Fruit fly (Drosophila melanogaster): Measurements from ENCODE around the gene GstD7.

Gene GstD7

dm6 chr3R:12385949-12386348 lies 7.6 kb downstream of the GstD7 start, which contains the start of gene Sol1:
TSS of gene Sol1 (plus strand) at chr3R:12386249.
- no peak for TF ChIP-seq CG17801 (GFP tag; optimal IDR thresholded peaks at IDR 0.05; ENCODE audit: partially characterized antibody)

dm6 chr3R:12386965-12387364 lies 8.7 kb downstream of the GstD7 start, which contains the start of gene CG33098:
TSS of gene CG33098 (plus strand) at chr3R:12387188.
- TF ChIP-seq CG17801 (GFP tag; optimal IDR thresholded peaks at IDR 0.05; ENCODE audit: partially characterized antibody), result no peak

dm6 chr3R:12395880-12396279 lies 17.6 kb downstream of the GstD7 start, which contains the start of the genes CG10096 and CG10097:
TSS of gene CG10096 (minus strand) at chr3R:12395980.
TSS of gene CG10097 (minus strand) at chr3R:12395980.
- TF ChIP-seq CG17801 (GFP tag; optimal IDR thresholded peaks at IDR 0.05; ENCODE audit: partially characterized antibody), result no peak

- peak; percentile 19 for TF ChIP-seq CG17801 (GFP tag; optimal IDR thresholded peaks at IDR 0.05; ENCODE audit: partially characterized antibody)
Observed at dm6 chr3R:12398054-12398453, 19.8 kb downstream of the GstD7 start.

dm6 chr3R:12398620-12399247 lies 20.4 kb downstream of the GstD7 start, which contains the start of gene Cyp9f3:
TSS of gene Cyp9f3 (minus strand) at chr3R:12398929.
- no peak for TF ChIP-seq CG17801 (GFP tag; optimal IDR thresholded peaks at IDR 0.05; ENCODE audit: partially characterized antibody)

dm6 chr3R:12401672-12402296 lies 23.5 kb downstream of the GstD7 start, which contains the start of gene DNAlig3:
TSS of gene DNAlig3 (minus strand) at chr3R:12401839.
- TF ChIP-seq CG17801 (GFP tag; optimal IDR thresholded peaks at IDR 0.05; ENCODE audit: partially characterized antibody), result peak; percentile 67

dm6 chr3R:12402935-12403334 lies 24.6 kb downstream of the GstD7 start:
- peak; percentile 100 for TF ChIP-seq CG17801 (GFP tag; optimal IDR thresholded peaks at IDR 0.05; ENCODE audit: partially characterized antibody)

dm6 chr3R:12405134-12405533 lies 26.8 kb downstream of the GstD7 start:
- TF ChIP-seq CG17801 (GFP tag; optimal IDR thresholded peaks at IDR 0.05; ENCODE audit: partially characterized antibody), result no peak

dm6 chr3R:12405928-12406234 lies 27.6 kb downstream of the GstD7 start, which contains the start of gene Cyp9f2:
TSS of gene Cyp9f2 (minus strand) at chr3R:12406028.
- no peak for TF ChIP-seq CG17801 (GFP tag; optimal IDR thresholded peaks at IDR 0.05; ENCODE audit: partially characterized antibody)

- peak; percentile 75 for TF ChIP-seq CG17801 (GFP tag; optimal IDR thresholded peaks at IDR 0.05; ENCODE audit: partially characterized antibody)
Observed at dm6 chr3R:12406235-12407196, 28.2 kb downstream of the GstD7 start, which contains the start of gene CG5167. TSS of gene CG5167 (plus strand) at chr3R:12406532.

dm6 chr3R:12408160-12408559 lies 29.9 kb downstream of the GstD7 start, which contains the start of gene CG5196:
TSS of gene CG5196 (plus strand) at chr3R:12408316.
- peak; percentile 25 for TF ChIP-seq CG17801 (GFP tag; optimal IDR thresholded peaks at IDR 0.05; ENCODE audit: partially characterized antibody)

- no peak for TF ChIP-seq CG17801 (GFP tag; optimal IDR thresholded peaks at IDR 0.05; ENCODE audit: partially characterized antibody)
Observed at dm6 chr3R:12411449-12411848, 33.1 kb downstream of the GstD7 start.

- peak; percentile 41 for TF ChIP-seq CG17801 (GFP tag; optimal IDR thresholded peaks at IDR 0.05; ENCODE audit: partially characterized antibody)
Observed at dm6 chr3R:12413274-12413958, 35.1 kb downstream of the GstD7 start, which contains the start of the genes Dip-C and pps. TSS of gene Dip-C (minus strand) at chr3R:12413759. TSS of gene pps (plus strand) at chr3R:12413828.

- no peak for TF ChIP-seq CG17801 (GFP tag; optimal IDR thresholded peaks at IDR 0.05; ENCODE audit: partially characterized antibody)
Observed at dm6 chr3R:12422379-12422975, 44.2 kb downstream of the GstD7 start, which contains the start of the genes Scgbeta and CG17202. TSS of gene Scgbeta (minus strand) at chr3R:12422429. TSS of gene CG17202 (plus strand) at chr3R:12422768.
